Fruit fly (Drosophila melanogaster): Measurements from ENCODE around the gene CG18749.

- TF ChIP-seq Sox14 (GFP tag; optimal IDR thresholded peaks at IDR 0.05): no peak
- no peak for TF ChIP-seq Ets21C (GFP tag; optimal IDR thresholded peaks at IDR 0.05)
- TF ChIP-seq Blimp-1 (GFP tag; optimal IDR thresholded peaks at IDR 0.05): no peak
- no peak for TF ChIP-seq CG31627 (GFP tag; optimal IDR thresholded peaks at IDR 0.05)
These were observed 19.0 kb upstream of the CG18749 start for dm6 chr3R:8224726-8225460.
